Worm (Caenorhabditis elegans) whole organism, young adult: ENCODE results near the gene snr-6.
A peak's percentile ranks its signal among the peaks of the same experiment; 100 is the strongest.

Experiments used
- B0019.2 ChIP-seq: fragments of 200-800 bp; sonication (Bioruptor generic); conservative IDR thresholded peaks from 2 replicates; pipeline ENCODE4 v1.3.6; 2022; ENCODE audit warnings: missing genetic modification reagents, missing genetic modification characterization, missing compliant biosample characterization
- B0035.1 ChIP-seq: sonication (generic microtip); optimal IDR thresholded peaks from 2 replicates; lab custom pipeline; 2016; ENCODE audit warnings: missing genetic modification characterization, mild to moderate bottlenecking, missing compliant biosample characterization, missing genotype, missing genetic modification reagents
- B0336.3 ChIP-seq: fragments of 200-800 bp; sonication (Bioruptor generic); IDR thresholded peaks from 2 replicates; pipeline ENCODE4 v1.3.6; 2022; ENCODE audit warnings: missing genetic modification characterization, missing compliant biosample characterization
- F10E7.11 ChIP-seq: sonication (generic microtip); optimal IDR thresholded peaks from 2 replicates; lab custom pipeline; 2017; ENCODE audit warnings: mild to moderate bottlenecking, missing genetic modification characterization, moderate library complexity, missing compliant biosample characterization
- F23B12.7 ChIP-seq: sonication (generic microtip); optimal IDR thresholded peaks from 2 replicates; lab custom pipeline; 2017; ENCODE audit warnings: missing genetic modification characterization, mild to moderate bottlenecking, missing compliant biosample characterization, antibody characterized with exemption, moderate library complexity; ENCODE audit not compliant: insufficient read depth
- F33H1.4 ChIP-seq: fragments of 200-800 bp; sonication (Bioruptor generic); IDR thresholded peaks from 2 replicates; pipeline ENCODE4 v1.3.6; 2022; ENCODE audit warnings: missing genetic modification reagents, missing genetic modification characterization, missing compliant biosample characterization
- K11D2.4 ChIP-seq: fragments of 200-800 bp; sonication (Bioruptor generic); IDR thresholded peaks from 2 replicates; pipeline ENCODE4 v1.3.6; 2022; ENCODE audit warnings: missing genetic modification reagents, missing genetic modification characterization, missing compliant biosample characterization
- Y53G8AR.9 ChIP-seq: fragments of 200-800 bp; sonication (Bioruptor generic); conservative IDR thresholded peaks from 2 replicates; pipeline ENCODE4 v1.3.6; 2022; ENCODE audit warnings: missing genetic modification reagents, missing genetic modification characterization, missing compliant biosample characterization
- Y79H2A.3 ChIP-seq: fragments of 200-800 bp; sonication (Bioruptor generic); conservative IDR thresholded peaks from 2 replicates; pipeline ENCODE4 v1.3.6; 2022; ENCODE audit warnings: missing genetic modification reagents, missing genetic modification characterization, missing compliant biosample characterization
- Y95B8A.8 ChIP-seq: fragments of 200-800 bp; sonication (Bioruptor generic); IDR thresholded peaks from 2 replicates; pipeline ENCODE4 v1.3.6; 2022; ENCODE audit warnings: missing genetic modification reagents, missing genetic modification characterization, missing compliant biosample characterization
- ama-1 ChIP-seq, 3 experiments: fragments of 150-350 bp in 1 of 3; sonication (generic microtip) in 2 of 3; optimal IDR thresholded peaks; 2 replicates each; lab custom pipeline; 2014 to 2018; ENCODE audit warnings: missing biosample characterization in 2 of 3, missing genetic modification characterization in 2 of 3, missing genetic modification reagents in 2 of 3
- athp-1 ChIP-seq: sonication (generic microtip); optimal IDR thresholded peaks from 2 replicates; lab custom pipeline; 2017; ENCODE audit warnings: mild to moderate bottlenecking, missing genetic modification characterization, missing compliant biosample characterization
- bed-2 ChIP-seq: fragments of 200-800 bp; sonication (Bioruptor generic); IDR thresholded peaks from 2 replicates; pipeline ENCODE4 v1.3.6; 2022; ENCODE audit warnings: missing genetic modification reagents, missing genetic modification characterization, missing compliant biosample characterization
- cebp-1 ChIP-seq, 2 experiments: fragments of 200-800 bp in 1 of 2; sonication (Bioruptor generic) in 1 of 2; sonication (generic microtip) in 1 of 2; IDR thresholded peaks in 1 of 2; optimal IDR thresholded peaks in 1 of 2; 2 replicates each; pipeline versions ENCODE4 v1.3.6 to Lab custom; 2017 to 2022; ENCODE audit warnings: missing compliant biosample characterization in 2 of 2, missing genetic modification characterization in 2 of 2, mild to moderate bottlenecking in 1 of 2, missing genetic modification reagents in 1 of 2, moderate library complexity in 1 of 2
- ceh-100 ChIP-seq: fragments of 200-800 bp; sonication (Bioruptor generic); IDR thresholded peaks from 2 replicates; pipeline ENCODE4 v1.3.6; 2022; ENCODE audit warnings: missing genetic modification reagents, missing genetic modification characterization, missing compliant biosample characterization
- die-1 ChIP-seq: sonication (generic microtip); optimal IDR thresholded peaks from 2 replicates; lab custom pipeline; 2016; ENCODE audit warnings: missing genotype, mild to moderate bottlenecking, missing genetic modification characterization, missing compliant biosample characterization
- dox-1 ChIP-seq: fragments of 200-800 bp; sonication (Bioruptor generic); IDR thresholded peaks from 2 replicates; pipeline ENCODE4 v1.3.6; 2022; ENCODE audit warnings: missing genetic modification reagents, missing genetic modification characterization, missing compliant biosample characterization
- dpl-1 ChIP-seq: fragments of 150-350 bp; optimal IDR thresholded peaks from 2 replicates; lab custom pipeline; 2014; ENCODE audit warnings: missing biosample characterization, missing genetic modification reagents, missing genetic modification characterization
- efl-1 ChIP-seq: fragments of 150-350 bp; optimal IDR thresholded peaks from 2 replicates; lab custom pipeline; 2014; ENCODE audit warnings: missing biosample characterization, missing genetic modification reagents, missing genetic modification characterization
- egrh-3 ChIP-seq: fragments of 200-800 bp; sonication (Bioruptor generic); IDR thresholded peaks from 2 replicates; pipeline ENCODE4 v1.3.6; 2022; ENCODE audit warnings: missing genetic modification reagents, missing genetic modification characterization, missing compliant biosample characterization
- ekl-4 ChIP-seq: fragments of 200-800 bp; sonication (Bioruptor generic); IDR thresholded peaks from 2 replicates; pipeline ENCODE4 v1.3.6; 2022; ENCODE audit warnings: missing genetic modification reagents, missing genetic modification characterization, missing compliant biosample characterization
- hmg-1.2 ChIP-seq: fragments of 200-800 bp; sonication (Bioruptor generic); IDR thresholded peaks from 2 replicates; pipeline ENCODE4 v1.3.6; 2022; ENCODE audit warnings: missing genetic modification reagents, missing genetic modification characterization, missing compliant biosample characterization
- lin-35 ChIP-seq, 3 experiments: fragments of 150-350 bp in 2 of 3; sonication (generic microtip) in 1 of 3; optimal IDR thresholded peaks; 2 replicates each; lab custom pipeline; 2014 to 2018; ENCODE audit warnings: missing biosample characterization in 3 of 3, missing genetic modification characterization in 3 of 3, missing genetic modification reagents in 3 of 3
- lsl-1 ChIP-seq: fragments of 200-800 bp; sonication (Bioruptor generic); optimal IDR thresholded peaks from 2 replicates; lab custom pipeline; 2018; ENCODE audit warnings: mild to moderate bottlenecking, missing genetic modification characterization, moderate library complexity, missing compliant biosample characterization
- madf-8 ChIP-seq: fragments of 200-800 bp; sonication (Bioruptor generic); conservative IDR thresholded peaks from 2 replicates; pipeline ENCODE4 v1.3.6; 2022; ENCODE audit warnings: missing genetic modification reagents, missing genetic modification characterization, missing compliant biosample characterization
- mcd-1 ChIP-seq: fragments of 200-800 bp; sonication (Bioruptor generic); IDR thresholded peaks from 2 replicates; pipeline ENCODE4 v1.3.6; 2022; ENCODE audit warnings: missing genetic modification reagents, missing genetic modification characterization, missing compliant biosample characterization
- mel-28 ChIP-seq: sonication (generic microtip); optimal IDR thresholded peaks from 2 replicates; lab custom pipeline; 2016; ENCODE audit warnings: borderline replicate concordance, mild to moderate bottlenecking, missing genetic modification characterization, missing compliant biosample characterization
- nfyb-1 ChIP-seq: fragments of 200-800 bp; sonication (Bioruptor generic); IDR thresholded peaks from 2 replicates; pipeline ENCODE4 v1.3.6; 2022; ENCODE audit warnings: missing genetic modification reagents, missing genetic modification characterization, missing compliant biosample characterization
- nhr-80 ChIP-seq: sonication (generic microtip); optimal IDR thresholded peaks from 2 replicates; lab custom pipeline; 2016; ENCODE audit warnings: missing genetic modification characterization, missing compliant biosample characterization
- pbrm-1 ChIP-seq: fragments of 200-800 bp; sonication (Bioruptor generic); IDR thresholded peaks from 2 replicates; pipeline ENCODE4 v1.3.6; 2022; ENCODE audit warnings: missing genetic modification reagents, missing genetic modification characterization, missing compliant biosample characterization
- rcor-1 ChIP-seq: fragments of 200-800 bp; sonication (Bioruptor generic); IDR thresholded peaks from 2 replicates; pipeline ENCODE4 v1.3.6; 2022; ENCODE audit warnings: missing genetic modification reagents, missing genetic modification characterization, missing compliant biosample characterization
- rpc-1 ChIP-seq, 2 experiments: fragments of 150-350 bp in 1 of 2; sonication (generic microtip) in 1 of 2; optimal IDR thresholded peaks; 2 replicates each; lab custom pipeline; 2014 to 2018; ENCODE audit warnings: missing biosample characterization in 1 of 2, missing genetic modification characterization in 1 of 2, missing genetic modification reagents in 1 of 2, missing genotype in 1 of 2
- tbp1 ChIP-seq: fragments of 200-800 bp; sonication (Bioruptor generic); optimal IDR thresholded peaks from 2 replicates; lab custom pipeline; 2018; ENCODE audit warnings: mild to moderate bottlenecking, missing genetic modification characterization, missing compliant biosample characterization
- zfh-2 ChIP-seq: fragments of 200-800 bp; sonication (Bioruptor generic); conservative IDR thresholded peaks from 2 replicates; pipeline ENCODE4 v1.3.6; 2022; ENCODE audit warnings: missing genetic modification reagents, missing genetic modification characterization, missing compliant biosample characterization
- ztf-18 ChIP-seq: sonication (generic microtip); optimal IDR thresholded peaks from 2 replicates; lab custom pipeline; 2016; ENCODE audit warnings: missing genotype, mild to moderate bottlenecking, missing genetic modification characterization, missing compliant biosample characterization
- ztf-28 ChIP-seq: fragments of 200-800 bp; sonication (Bioruptor generic); IDR thresholded peaks from 2 replicates; pipeline ENCODE4 v1.3.6; 2022; ENCODE audit warnings: missing genetic modification reagents, missing genetic modification characterization, missing compliant biosample characterization
- ztf-6 ChIP-seq: fragments of 200-800 bp; sonication (Bioruptor generic); IDR thresholded peaks from 2 replicates; pipeline ENCODE4 v1.3.6; 2022; ENCODE audit warnings: missing genetic modification reagents, missing genetic modification characterization, missing compliant biosample characterization

Gene snr-6

DNA sequence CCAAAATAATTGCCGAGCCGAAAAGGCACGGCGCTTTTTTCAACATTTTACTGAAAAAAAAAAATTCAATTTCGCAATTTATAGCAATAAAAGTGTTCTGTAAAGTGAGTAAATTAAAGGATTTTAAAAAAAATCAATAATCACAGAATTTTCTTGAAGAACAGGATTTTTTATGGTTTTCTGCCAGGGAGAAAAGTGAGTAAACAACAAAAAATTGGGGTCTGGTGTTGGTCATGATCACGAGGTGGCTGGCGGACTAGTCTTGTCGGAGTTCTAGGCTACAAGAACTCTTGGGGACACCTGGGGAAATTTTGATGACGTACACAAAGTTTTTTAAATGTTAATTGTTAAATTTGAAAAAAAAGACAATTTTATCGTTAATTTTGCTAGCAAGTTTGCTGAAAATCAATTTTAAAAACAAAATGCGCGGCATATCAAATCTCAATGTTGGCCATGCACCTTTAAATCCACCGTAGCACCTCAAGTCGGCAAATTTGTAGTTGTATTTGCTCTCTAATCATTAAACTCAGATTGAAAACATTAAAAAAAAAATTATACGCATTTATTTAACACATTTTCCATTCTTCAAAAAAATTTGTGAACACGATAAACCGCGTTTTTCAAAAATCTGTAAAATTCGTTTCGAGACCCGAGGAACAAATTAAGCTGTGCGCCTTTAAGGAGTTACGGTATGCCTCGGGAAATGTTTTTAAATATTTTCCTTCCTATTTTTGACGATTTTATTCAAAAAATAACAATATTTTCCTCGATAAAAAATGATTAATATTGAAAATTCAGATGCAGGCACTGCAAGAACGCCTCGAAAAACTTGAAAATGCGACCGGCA lies 27.6 kb upstream of the snr-6 start, which contains the start of the genes scav-3 and Y49E10.21 (continued):
- no peak for TF ChIP-seq ekl-4
- no peak for TF ChIP-seq mel-28 (tag; lab: Kevin White, UChicago)
- TF ChIP-seq B0019.2 (GFP tag; lab: Robert Waterston, UW), result no peak
- TF ChIP-seq zfh-2 (GFP tag; lab: Robert Waterston, UW), result no peak
- TF ChIP-seq ztf-6 (GFP tag; lab: Robert Waterston, UW), result no peak

DNA sequence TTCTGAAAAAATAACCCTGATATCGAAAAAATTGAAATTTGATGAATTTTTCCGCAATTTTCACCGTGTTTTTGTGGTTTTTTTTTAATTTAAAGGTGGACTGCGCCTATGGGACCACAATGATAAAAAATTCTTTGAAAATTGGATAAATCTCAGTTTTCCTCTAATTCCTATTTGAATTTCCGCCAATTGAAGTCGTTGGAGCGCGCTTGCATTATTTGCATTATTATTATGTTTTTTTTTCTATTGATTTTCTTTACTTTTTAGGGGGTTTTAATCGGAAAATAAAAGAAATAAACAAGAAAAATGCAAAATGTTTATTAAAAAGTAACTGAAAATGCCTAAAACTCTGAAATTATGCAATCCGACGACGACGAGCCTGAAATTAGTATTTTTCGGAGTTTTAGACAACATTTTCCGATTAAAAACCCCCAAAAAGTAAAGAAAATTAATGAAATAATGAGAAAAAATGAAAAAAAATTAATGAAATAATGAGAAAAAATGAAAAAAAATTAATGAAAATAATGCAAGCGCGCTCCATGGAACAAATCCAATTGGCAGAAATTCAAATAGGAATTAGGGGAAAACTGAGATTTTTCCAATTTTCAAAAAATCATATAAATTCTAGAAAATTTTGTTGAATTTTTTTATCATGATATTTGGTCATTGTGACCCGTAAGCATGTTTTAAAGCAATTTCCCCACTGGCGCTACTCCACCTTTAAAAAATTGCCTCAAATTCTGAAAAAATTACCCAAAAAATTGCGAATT lies 26.4 kb upstream of the snr-6 start:
- TF ChIP-seq Y79H2A.3 (GFP tag; lab: Robert Waterston, UW), result no peak
- TF ChIP-seq ekl-4, result peak; percentile 34; the same call in 1 of the 2 replicates
- TF ChIP-seq mcd-1 (GFP tag; lab: Robert Waterston, UW), result peak; percentile 49
- TF ChIP-seq, all 124 proteins: peak for 2

DNA sequence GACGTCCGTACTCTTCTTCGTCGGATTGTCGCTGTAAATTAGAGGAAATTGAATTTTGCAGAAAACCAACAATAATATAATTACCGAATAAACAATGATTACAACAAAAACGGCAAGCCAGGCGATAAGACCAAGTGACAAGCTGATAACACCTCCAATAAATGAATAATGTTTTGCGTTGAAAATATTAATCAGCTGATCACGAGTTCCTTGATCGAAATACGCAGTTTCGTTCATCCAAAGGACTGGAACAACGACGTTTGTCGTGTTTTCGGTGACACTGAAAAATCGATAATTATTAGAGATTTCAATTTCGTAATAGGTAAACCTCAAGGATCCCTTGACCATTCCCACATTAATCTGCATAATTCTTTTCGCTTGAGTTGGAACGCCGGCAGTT lies 24.4 kb upstream of the snr-6 start:
- TF ChIP-seq nhr-80, result peak; percentile 37
- no peak for TF ChIP-seq F23B12.7 (tag; lab: Kevin White, UChicago)
- no peak for TF ChIP-seq ama-1 (optimal IDR thresholded peaks at IDR 0.05; lab: Kevin White, UChicago)
- no peak for TF ChIP-seq ama-1 (GFP tag; optimal IDR thresholded peaks at IDR 0.05; lab: Kevin White, UChicago)
- peak; percentile 34; the same call in 1 of the 2 replicates for TF ChIP-seq rcor-1 (GFP tag; lab: Robert Waterston, UW)
- no peak for TF ChIP-seq cebp-1 (GFP tag; IDR thresholded peaks at IDR 0.05; lab: Robert Waterston, UW)
- TF ChIP-seq cebp-1 (tag; optimal IDR thresholded peaks at IDR 0.05; lab: Kevin White, UChicago), result peak; percentile 2
- no peak for TF ChIP-seq hmg-1.2 (GFP tag; lab: Robert Waterston, UW)

DNA sequence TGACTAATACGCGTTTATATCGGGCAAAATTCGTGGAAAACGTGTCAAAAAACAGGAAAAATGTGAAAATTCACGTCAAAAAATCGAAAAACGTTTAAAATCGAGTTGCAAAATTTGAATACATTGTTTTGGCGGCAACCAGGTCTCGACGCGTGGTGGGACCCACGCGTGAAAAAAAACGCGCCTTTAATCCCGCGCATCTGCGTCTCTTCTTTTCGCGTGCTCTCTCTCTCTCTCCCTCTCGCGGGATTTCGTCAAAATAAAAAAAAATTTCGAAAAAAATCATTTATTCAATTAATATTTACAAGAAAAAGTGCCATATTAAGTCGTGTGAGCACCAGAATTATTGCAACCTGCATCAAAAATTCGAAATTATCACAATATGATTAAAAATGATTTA lies 23.9 kb upstream of the snr-6 start, which contains the start of gene ani-1:
TSS of gene ani-1 (minus strand) at position 61 of the 400 bp plus-strand sequence.
- TF ChIP-seq lin-35 (GFP tag; optimal IDR thresholded peaks at IDR 0.05; lab: Kevin White, UChicago), result peak in 2 of 3 experiments; percentile 30 to 65
- TF ChIP-seq pbrm-1 (GFP tag; lab: Robert Waterston, UW), result 0 out of 2 replicates have a peak, but pooled peaks have one; percentile 48
- TF ChIP-seq cebp-1 (GFP tag; IDR thresholded peaks at IDR 0.05; lab: Robert Waterston, UW), result no peak
- peak; percentile 68 for TF ChIP-seq cebp-1 (tag; optimal IDR thresholded peaks at IDR 0.05; lab: Kevin White, UChicago)
- TF ChIP-seq B0035.1 (tag; lab: Kevin White, UChicago), result no peak
- peak; percentile 66; the same call in 1 of the 2 replicates for TF ChIP-seq K11D2.4 (GFP tag; lab: Robert Waterston, UW)
- TF ChIP-seq rpc-1 (optimal IDR thresholded peaks at IDR 0.05; lab: Kevin White, UChicago), result no peak
- no peak for TF ChIP-seq rpc-1 (tag; optimal IDR thresholded peaks at IDR 0.05; lab: Kevin White, UChicago)
- peak; percentile 79 for TF ChIP-seq ztf-28 (GFP tag; lab: Robert Waterston, UW)
- peak; percentile 91 for TF ChIP-seq efl-1 (GFP tag; lab: Kevin White, UChicago)
- peak; percentile 57 for TF ChIP-seq tbp1 (GFP tag; lab: Kevin White, UChicago)
- peak; percentile 73; the same call in 1 of the 2 replicates for TF ChIP-seq Y95B8A.8 (GFP tag; lab: Robert Waterston, UW)
- no peak for TF ChIP-seq nhr-80
- peak; percentile 82 for TF ChIP-seq madf-8 (GFP tag; lab: Robert Waterston, UW)
- peak; percentile 80 for TF ChIP-seq B0019.2 (GFP tag; lab: Robert Waterston, UW)
- TF ChIP-seq B0336.3 (GFP tag; lab: Robert Waterston, UW), result peak; percentile 62
- TF ChIP-seq lsl-1 (GFP tag; lab: Kevin White, UChicago), result peak; percentile 82
- peak; percentile 84 for TF ChIP-seq rcor-1 (GFP tag; lab: Robert Waterston, UW)
- peak; percentile 89 for TF ChIP-seq dox-1
- TF ChIP-seq athp-1 (tag; lab: Kevin White, UChicago), result peak; percentile 38
- no peak for TF ChIP-seq bed-2
- peak; percentile 97 for TF ChIP-seq hmg-1.2 (GFP tag; lab: Robert Waterston, UW)
- peak; percentile 65 for TF ChIP-seq nfyb-1 (GFP tag; lab: Robert Waterston, UW)
- no peak for TF ChIP-seq die-1 (tag; lab: Kevin White, UChicago)
- TF ChIP-seq F10E7.11, result no peak
- TF ChIP-seq Y53G8AR.9, result peak; percentile 57; the same call in 1 of the 2 replicates
- peak; percentile 87 for TF ChIP-seq dpl-1 (GFP tag; lab: Kevin White, UChicago)
- TF ChIP-seq ztf-18 (tag; lab: Kevin White, UChicago), result no peak
- TF ChIP-seq F33H1.4 (GFP tag; lab: Robert Waterston, UW), result peak; percentile 94
- TF ChIP-seq ceh-100, result peak; percentile 65; the same call in 1 of the 2 replicates
- peak; percentile 49; the same call in 1 of the 2 replicates for TF ChIP-seq egrh-3 (GFP tag; lab: Robert Waterston, UW)
